Worm (Caenorhabditis elegans) whole organism, midembryonic: Measurements from ENCODE around the gene T16G1.4.

ENCODE experiments used
- T22C8.4 ChIP-seq: fragments of 200-800 bp; sonication (Bioruptor generic); IDR thresholded peaks from 2 replicates; pipeline ENCODE4 v1.3.6; 2022; ENCODE audit warnings: missing genetic modification characterization, missing compliant biosample characterization
- flt-1 ChIP-seq: fragments of 200-800 bp; sonication (Bioruptor generic); IDR thresholded peaks from 2 replicates; pipeline ENCODE4 v1.3.6; 2022; ENCODE audit warnings: missing genetic modification characterization, missing compliant biosample characterization
- klf-2 ChIP-seq: fragments of 200-800 bp; sonication (Bioruptor generic); conservative IDR thresholded peaks from 2 replicates; pipeline ENCODE4 v1.3.6; 2022; ENCODE audit warnings: missing genetic modification reagents, missing genetic modification characterization, missing compliant biosample characterization
- ref-1 ChIP-seq: fragments of 200-800 bp; sonication (Bioruptor generic); conservative IDR thresholded peaks from 2 replicates; pipeline ENCODE4 v1.3.6; 2022; ENCODE audit warnings: missing genetic modification reagents, missing genetic modification characterization, missing compliant biosample characterization

DNA sequence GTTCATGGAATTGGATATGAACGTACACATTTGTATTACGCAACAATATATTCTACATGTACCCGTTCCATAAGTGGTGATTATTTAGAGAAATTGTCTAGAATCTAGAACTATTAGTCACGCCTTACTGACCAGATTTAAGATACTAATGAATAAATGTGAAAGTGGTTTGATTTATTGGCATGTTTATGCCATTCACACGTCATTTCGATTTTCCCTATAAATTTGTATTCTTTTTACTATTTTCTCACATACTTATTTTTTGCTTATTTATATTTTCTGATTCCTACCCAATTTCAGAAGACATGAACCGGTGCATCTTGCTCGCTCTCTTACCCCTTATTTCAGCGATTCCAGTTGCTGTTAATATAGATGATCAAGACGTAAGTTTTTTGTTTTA is 46.6 kb upstream of the T16G1.4 start, which contains the start of gene F15B9.8:
- TF ChIP-seq klf-2 (GFP tag; lab: Robert Waterston, UW) (no peak), flt-1 (no peak), T22C8.4 (no peak), ref-1 (GFP tag; lab: Robert Waterston, UW) (no peak)
